Fruit fly (Drosophila melanogaster): ENCODE measurements around the gene Sgs7.

The Sgs7 gene

DNA sequence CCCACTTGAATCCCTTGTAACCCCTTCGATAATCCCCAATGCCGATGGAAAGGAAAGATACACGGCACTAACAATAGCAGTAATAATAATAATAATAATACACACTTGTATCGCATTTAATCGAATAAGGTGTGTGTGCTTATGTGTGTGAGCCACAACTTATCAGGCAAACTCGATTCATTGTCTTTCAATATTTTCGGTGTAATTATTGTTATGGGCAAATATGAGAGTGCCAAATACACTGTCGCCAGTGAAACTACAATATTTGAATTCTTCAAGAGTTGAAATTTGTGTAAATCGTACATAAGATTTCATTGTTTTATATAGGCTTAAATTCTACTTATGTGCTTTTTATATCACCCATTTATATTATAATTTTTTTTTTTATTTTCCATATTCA, 6.6 kb downstream of the Sgs7 start (continued):
- TF ChIP-seq cg (GFP tag; optimal IDR thresholded peaks at IDR 0.05), result no peak
- TF ChIP-seq Chrac-16 (GFP tag; optimal IDR thresholded peaks at IDR 0.05), result no peak
- no peak for TF ChIP-seq dpn (GFP tag; optimal IDR thresholded peaks at IDR 0.05)
- no peak for TF ChIP-seq CG8944 (GFP tag; optimal IDR thresholded peaks at IDR 0.05)
- no peak for TF ChIP-seq gcm2 (GFP tag; optimal IDR thresholded peaks at IDR 0.05)
- no peak for TF ChIP-seq CG11247 (GFP tag; IDR thresholded peaks at IDR 0.05)
- no peak for TF ChIP-seq rib (GFP tag; IDR thresholded peaks at IDR 0.05)
- peak; percentile 12 for TF ChIP-seq CG7839 (tag; optimal IDR thresholded peaks at IDR 0.05)
- no peak for TF ChIP-seq B-H2 (GFP tag; optimal IDR thresholded peaks at IDR 0.05)
- TF ChIP-seq vfl (GFP tag; optimal IDR thresholded peaks at IDR 0.05), result no peak
- TF ChIP-seq Adf1 (GFP tag; IDR thresholded peaks at IDR 0.05), result no peak
- TF ChIP-seq ftz-f1 (GFP tag; optimal IDR thresholded peaks at IDR 0.05), result no peak
- TF ChIP-seq sob (GFP tag; IDR thresholded peaks at IDR 0.05), result no peak
- no peak for TF ChIP-seq trem (tag; optimal IDR thresholded peaks at IDR 0.05)
- no peak for TF ChIP-seq ERR (GFP tag; optimal IDR thresholded peaks at IDR 0.05)
- TF ChIP-seq lmd (GFP tag; IDR thresholded peaks at IDR 0.05), result no peak
- peak; percentile 44 for TF ChIP-seq Spps (tag; optimal IDR thresholded peaks at IDR 0.05)
- peak; percentile 42 for TF ChIP-seq gem (tag; optimal IDR thresholded peaks at IDR 0.05)
- no peak for TF ChIP-seq odd (GFP tag; optimal IDR thresholded peaks at IDR 0.05)
- TF ChIP-seq CG7271 (tag; optimal IDR thresholded peaks at IDR 0.05), result peak; percentile 13
- TF ChIP-seq her (GFP tag; optimal IDR thresholded peaks at IDR 0.05), result no peak
- TF ChIP-seq Atf3 (GFP tag; optimal IDR thresholded peaks at IDR 0.05), result no peak
- no peak for TF ChIP-seq Rx (GFP tag; IDR thresholded peaks at IDR 0.05)
- TF ChIP-seq gce (GFP tag; IDR thresholded peaks at IDR 0.05), result no peak
- TF ChIP-seq ap (GFP tag; IDR thresholded peaks at IDR 0.05), result no peak
- no peak for TF ChIP-seq sqz (GFP tag; optimal IDR thresholded peaks at IDR 0.05)
- no peak for TF ChIP-seq Deaf1 (tag; optimal IDR thresholded peaks at IDR 0.05)
- no peak for TF ChIP-seq CG1529 (GFP tag; optimal IDR thresholded peaks at IDR 0.05)
- TF ChIP-seq btn (GFP tag; optimal IDR thresholded peaks at IDR 0.05), result no peak
- no peak for TF ChIP-seq ci (GFP tag; IDR thresholded peaks at IDR 0.05)
- peak; percentile 2 for TF ChIP-seq CG2202 (tag; optimal IDR thresholded peaks at IDR 0.05)
- no peak for TF ChIP-seq CG13287 (GFP tag; IDR thresholded peaks at IDR 0.05; ENCODE audit: partially characterized antibody)
- no peak for TF ChIP-seq zfh2 (GFP tag; optimal IDR thresholded peaks at IDR 0.05)
- TF ChIP-seq CG13296 (GFP tag; optimal IDR thresholded peaks at IDR 0.05), result no peak
- TF ChIP-seq CG2116 (GFP tag; optimal IDR thresholded peaks at IDR 0.05), result no peak
- TF ChIP-seq sens (GFP tag), result peak; percentile 56
- no peak for TF ChIP-seq seq (GFP tag; IDR thresholded peaks at IDR 0.05)
- no peak for TF ChIP-seq CG31224 (GFP tag; IDR thresholded peaks at IDR 0.05)
- no peak for TF ChIP-seq bowl (GFP tag; IDR thresholded peaks at IDR 0.05)
- peak; percentile 46 for TF ChIP-seq Blimp-1 (GFP tag; optimal IDR thresholded peaks at IDR 0.05)
- TF ChIP-seq CG14050 (GFP tag; IDR thresholded peaks at IDR 0.05), result no peak
- TF ChIP-seq CG5953 (GFP tag; IDR thresholded peaks at IDR 0.05), result no peak
- TF ChIP-seq Fer2 (tag; optimal IDR thresholded peaks at IDR 0.05), result no peak
- TF ChIP-seq tap (tag; optimal IDR thresholded peaks at IDR 0.05), result no peak
- TF ChIP-seq CkIIα-i1 (GFP tag; IDR thresholded peaks at IDR 0.05), result no peak
- TF ChIP-seq Awh (GFP tag; IDR thresholded peaks at IDR 0.05), result no peak
- TF ChIP-seq sens-2 (GFP tag; IDR thresholded peaks at IDR 0.05), result no peak
- no peak for TF ChIP-seq Dll (GFP tag; IDR thresholded peaks at IDR 0.05; ENCODE audit: partially characterized antibody)
- TF ChIP-seq HmgD (GFP tag; optimal IDR thresholded peaks at IDR 0.05), result no peak
- TF ChIP-seq bsh (GFP tag; optimal IDR thresholded peaks at IDR 0.05), result peak in 1 of 2 experiments; percentile 69
- TF ChIP-seq CG3281 (GFP tag; optimal IDR thresholded peaks at IDR 0.05), result no peak
- TF ChIP-seq CG12219 (GFP tag; optimal IDR thresholded peaks at IDR 0.05), result no peak
- no peak for TF ChIP-seq knrl (GFP tag; IDR thresholded peaks at IDR 0.05; ENCODE audit: partially characterized antibody)
